Fruit fly (Drosophila melanogaster) whole organism, embryonic: ENCODE measurements around the gene CG9932.

Experiments
- Aef1 ChIP-seq: fragments of 200-800 bp; sonication (Bioruptor generic); IDR thresholded peaks from 3 replicates; pipeline ENCODE4 v1.3.6; 2022; ENCODE audit warnings: missing biosample characterization, missing genetic modification characterization
- CG12155 ChIP-seq: fragments of 200-800 bp; sonication (Bioruptor generic); optimal IDR thresholded peaks from 3 replicates; lab custom pipeline; 2016; ENCODE audit warnings: missing biosample characterization, missing genetic modification characterization
- CG12769 ChIP-seq: fragments of 200-800 bp; sonication (Bioruptor generic); optimal IDR thresholded peaks from 2 replicates; lab custom pipeline; 2019; ENCODE audit warnings: missing biosample characterization, mild to moderate bottlenecking, missing genetic modification characterization, moderate library complexity
- CG13894 ChIP-seq: fragments of 200-800 bp; sonication (Bioruptor generic); optimal IDR thresholded peaks from 3 replicates; lab custom pipeline; 2018; ENCODE audit warnings: missing biosample characterization, mild to moderate bottlenecking, missing genetic modification characterization, moderate library complexity
- CG15479 ChIP-seq: fragments of 200-800 bp; sonication (Bioruptor generic); optimal IDR thresholded peaks from 3 replicates; lab custom pipeline; 2019; ENCODE audit warnings: missing biosample characterization, mild to moderate bottlenecking, missing genetic modification characterization, moderate library complexity
- CG17829 ChIP-seq: fragments of 200-800 bp; optimal IDR thresholded peaks from 2 replicates; lab custom pipeline; 2019; ENCODE audit warnings: missing biosample characterization, mild to moderate bottlenecking, missing genetic modification characterization, moderate library complexity
- CG17912 ChIP-seq: fragments of 200-800 bp; sonication (Bioruptor generic); optimal IDR thresholded peaks from 2 replicates; lab custom pipeline; 2018; ENCODE audit warnings: missing biosample characterization, mild to moderate bottlenecking, missing genetic modification characterization
- CG1792 ChIP-seq: fragments of 200-800 bp; sonication (Bioruptor generic); optimal IDR thresholded peaks from 2 replicates; lab custom pipeline; 2016; ENCODE audit warnings: missing biosample characterization, missing genetic modification characterization
- CG31388 ChIP-seq: fragments of 200-800 bp; sonication (Bioruptor generic); optimal IDR thresholded peaks from 2 replicates; lab custom pipeline; 2016; ENCODE audit warnings: missing biosample characterization, missing genetic modification characterization
- CG32532 ChIP-seq: fragments of 200-800 bp; sonication (Bioruptor generic); IDR thresholded peaks from 2 replicates; pipeline ENCODE4 v1.3.6; 2022; ENCODE audit warnings: missing biosample characterization, missing genetic modification characterization
- CG34422 ChIP-seq: fragments of 200-800 bp; sonication (Bioruptor generic); IDR thresholded peaks from 3 replicates; pipeline ENCODE4 v1.3.6; 2022; ENCODE audit warnings: missing biosample characterization, missing genetic modification characterization
- CG4360 ChIP-seq: fragments of 200-800 bp; sonication (Bioruptor generic); IDR thresholded peaks from 2 replicates; pipeline ENCODE4 v1.3.6; 2022; ENCODE audit warnings: missing biosample characterization, missing genetic modification characterization
- CG5953 ChIP-seq: fragments of 200-800 bp; sonication (Bioruptor generic); IDR thresholded peaks from 2 replicates; pipeline ENCODE4 v1.3.6; 2022; ENCODE audit warnings: missing biosample characterization, missing genetic modification characterization
- CG7556 ChIP-seq: fragments of 200-800 bp; sonication (Bioruptor generic); optimal IDR thresholded peaks from 2 replicates; lab custom pipeline; 2017; ENCODE audit warnings: missing biosample characterization, mild to moderate bottlenecking, missing genetic modification characterization
- CG7963 ChIP-seq: fragments of 200-800 bp; sonication (Bioruptor generic); IDR thresholded peaks from 3 replicates; pipeline ENCODE4 v1.3.6; 2022; ENCODE audit warnings: missing biosample characterization, missing genetic modification characterization; ENCODE audit not compliant: partially characterized antibody
- CG8388 ChIP-seq: fragments of 200-800 bp; sonication (Bioruptor generic); optimal IDR thresholded peaks from 2 replicates; lab custom pipeline; 2019; ENCODE audit warnings: missing biosample characterization, mild to moderate bottlenecking, missing genetic modification characterization, moderate library complexity
- CG8765 ChIP-seq: fragments of 200-800 bp; sonication (Bioruptor generic); IDR thresholded peaks from 2 replicates; pipeline ENCODE4 v1.3.6; 2022; ENCODE audit warnings: missing biosample characterization, missing genetic modification characterization
- HLH54F ChIP-seq: fragments of 200-800 bp; sonication (Bioruptor generic); optimal IDR thresholded peaks from 3 replicates; lab custom pipeline; 2016; ENCODE audit warnings: missing biosample characterization, missing genetic modification characterization
- Kr ChIP-seq: fragments of 200-800 bp; sonication (Bioruptor generic); optimal IDR thresholded peaks from 2 replicates; lab custom pipeline; 2017; ENCODE audit warnings: missing biosample characterization, mild to moderate bottlenecking, missing genetic modification characterization
- Med ChIP-seq: fragments of 200-800 bp; sonication (Bioruptor generic); peaks from one replicate; lab custom pipeline; 2016; ENCODE audit warnings: missing biosample characterization, missing genetic modification characterization, mild to moderate bottlenecking, inconsistent platforms, moderate library complexity
- NFAT ChIP-seq: fragments of 200-800 bp; sonication (Bioruptor generic); IDR thresholded peaks from 2 replicates; pipeline ENCODE4 v1.3.6; 2022; ENCODE audit warnings: missing biosample characterization, missing genetic modification characterization
- Opbp ChIP-seq: fragments of 200-800 bp; sonication (Bioruptor generic); IDR thresholded peaks from 3 replicates; pipeline ENCODE4 v1.3.6; 2022; ENCODE audit warnings: missing biosample characterization, missing genetic modification characterization; ENCODE audit not compliant: partially characterized antibody
- Pdp1 ChIP-seq, 2 experiments: fragments of 200-800 bp; sonication (Bioruptor generic); optimal IDR thresholded peaks; 3 replicates each; lab custom pipeline; 2016; ENCODE audit warnings: missing biosample characterization in 2 of 2, missing genetic modification characterization in 2 of 2, mild to moderate bottlenecking in 1 of 2, moderate library complexity in 1 of 2
- Sin3A ChIP-seq: fragments of >200 bp; optimal IDR thresholded peaks from 2 replicates; lab custom pipeline; 2018
- Sox100B ChIP-seq: fragments of 200-800 bp; sonication (Bioruptor generic); optimal IDR thresholded peaks from 3 replicates; lab custom pipeline; 2018; ENCODE audit warnings: missing biosample characterization, mild to moderate bottlenecking, missing genetic modification characterization
- bigmax ChIP-seq: fragments of 200-800 bp; sonication (Bioruptor generic); optimal IDR thresholded peaks from 2 replicates; lab custom pipeline; 2018; ENCODE audit warnings: missing biosample characterization, mild to moderate bottlenecking, missing genetic modification characterization
- bsh ChIP-seq, 2 experiments: fragments of 200-800 bp; sonication (Bioruptor generic); optimal IDR thresholded peaks; 2 replicates each; lab custom pipeline; 2017 to 2018; ENCODE audit warnings: mild to moderate bottlenecking in 2 of 2, missing biosample characterization in 2 of 2, missing genetic modification characterization in 2 of 2, moderate library complexity in 1 of 2
- cg ChIP-seq: fragments of 200-800 bp; sonication (Bioruptor generic); optimal IDR thresholded peaks from 3 replicates; lab custom pipeline; 2019; ENCODE audit warnings: missing biosample characterization, mild to moderate bottlenecking, missing genetic modification characterization, moderate library complexity
- chif ChIP-seq, 2 experiments: fragments of 200-800 bp; sonication (Bioruptor generic); optimal IDR thresholded peaks; 3 replicates each; lab custom pipeline; 2016; ENCODE audit warnings: missing biosample characterization in 2 of 2, missing genetic modification characterization in 2 of 2
- crp ChIP-seq, 2 experiments: fragments of 200-800 bp; sonication (Bioruptor generic); optimal IDR thresholded peaks; 2 replicates in 1 of 2; 3 replicates in 1 of 2; lab custom pipeline; 2017; ENCODE audit warnings: missing biosample characterization in 2 of 2, missing genetic modification characterization in 2 of 2, mild to moderate bottlenecking in 1 of 2, moderate library complexity in 1 of 2
- cwo ChIP-seq: fragments of 200-800 bp; sonication (Bioruptor generic); optimal IDR thresholded peaks from 3 replicates; lab custom pipeline; 2017; ENCODE audit warnings: missing biosample characterization, missing genetic modification characterization, mild to moderate bottlenecking, moderate library complexity, missing genetic modification reagents
- danr ChIP-seq: fragments of 200-800 bp; sonication (Bioruptor generic); IDR thresholded peaks from 2 replicates; pipeline ENCODE4 v1.3.6; 2022; ENCODE audit warnings: missing biosample characterization, missing genetic modification characterization
- exex ChIP-seq: fragments of 200-800 bp; sonication (Bioruptor generic); optimal IDR thresholded peaks from 4 replicates; lab custom pipeline; 2018; ENCODE audit warnings: missing biosample characterization, mild to moderate bottlenecking, missing genetic modification characterization, moderate library complexity
- gcm ChIP-seq: fragments of 200-800 bp; sonication (Bioruptor generic); optimal IDR thresholded peaks from 2 replicates; lab custom pipeline; 2019; ENCODE audit warnings: missing biosample characterization, mild to moderate bottlenecking, missing genetic modification characterization, moderate library complexity
- gcm2 ChIP-seq: fragments of 200-800 bp; sonication (Bioruptor generic); optimal IDR thresholded peaks from 2 replicates; lab custom pipeline; 2016; ENCODE audit warnings: missing biosample characterization, missing genetic modification characterization
- ken ChIP-seq: fragments of 200-800 bp; sonication (Bioruptor generic); IDR thresholded peaks from 3 replicates; pipeline ENCODE4 v1.3.6; 2022; ENCODE audit warnings: missing biosample characterization, missing genetic modification characterization
- mld ChIP-seq: fragments of 200-800 bp; sonication (Bioruptor generic); IDR thresholded peaks from 3 replicates; pipeline ENCODE4 v1.3.6; 2022; ENCODE audit warnings: missing biosample characterization, missing genetic modification characterization; ENCODE audit not compliant: partially characterized antibody
- nerfin-2 ChIP-seq: fragments of 200-800 bp; sonication (Bioruptor generic); IDR thresholded peaks from 2 replicates; pipeline ENCODE4 v1.3.6; 2022; ENCODE audit warnings: missing biosample characterization, missing genetic modification characterization; ENCODE audit not compliant: partially characterized antibody
- phol ChIP-seq: fragments of 200-800 bp; sonication (Bioruptor generic); optimal IDR thresholded peaks from 3 replicates; lab custom pipeline; 2018; ENCODE audit warnings: missing biosample characterization, mild to moderate bottlenecking, missing genetic modification characterization, moderate library complexity
- repo ChIP-seq: fragments of 200-800 bp; sonication (Bioruptor generic); optimal IDR thresholded peaks from 2 replicates; lab custom pipeline; 2016; ENCODE audit warnings: missing biosample characterization, missing genetic modification characterization
- run ChIP-seq: fragments of 200-800 bp; sonication (Bioruptor generic); optimal IDR thresholded peaks from 3 replicates; lab custom pipeline; 2018; ENCODE audit warnings: missing biosample characterization, mild to moderate bottlenecking, missing genetic modification characterization
- seq ChIP-seq: fragments of 200-800 bp; sonication (Bioruptor generic); IDR thresholded peaks from 2 replicates; pipeline ENCODE4 v1.3.6; 2022; ENCODE audit warnings: missing biosample characterization, missing genetic modification characterization
- sima ChIP-seq: fragments of 200-800 bp; sonication (Bioruptor generic); optimal IDR thresholded peaks from 2 replicates; lab custom pipeline; 2016; ENCODE audit warnings: missing biosample characterization, missing genetic modification characterization
- slou ChIP-seq: fragments of 200-800 bp; sonication (Bioruptor generic); optimal IDR thresholded peaks from 3 replicates; lab custom pipeline; 2016; ENCODE audit warnings: missing biosample characterization, missing genetic modification characterization
- tgo ChIP-seq: fragments of 200-800 bp; sonication (Bioruptor generic); IDR thresholded peaks from 3 replicates; pipeline ENCODE4 v1.3.6; 2022; ENCODE audit warnings: missing biosample characterization, missing genetic modification characterization
- zen ChIP-seq: fragments of 200-800 bp; sonication (Bioruptor generic); optimal IDR thresholded peaks from 3 replicates; lab custom pipeline; 2018; ENCODE audit warnings: missing biosample characterization, mild to moderate bottlenecking, missing genetic modification characterization, moderate library complexity

CG9932 gene

DNA sequence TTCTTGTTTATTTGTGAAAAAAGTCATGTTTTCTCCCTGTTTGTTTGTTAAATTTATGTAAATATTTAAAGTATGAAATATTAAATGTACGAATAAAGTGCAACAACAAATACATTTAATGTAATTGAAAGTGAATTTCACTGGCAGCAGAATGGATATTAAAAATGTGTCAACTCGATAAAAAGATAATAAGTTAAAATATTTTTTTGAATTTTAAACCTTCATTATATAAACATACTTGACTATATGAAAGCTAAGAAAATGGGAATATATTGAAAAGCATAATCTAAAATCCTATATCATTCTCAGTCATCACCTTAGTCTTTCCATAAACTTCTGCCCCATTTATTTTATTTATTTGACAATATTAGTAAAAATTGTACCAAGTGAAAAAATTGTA lies 81.5 kb downstream of the CG9932 start, which contains the start of gene Vha68-3:
Vha68-3 (plus strand) TSS at position 301 of the 400 bp plus-strand sequence.
- TF ChIP-seq Sox100B (GFP tag; lab: Kevin White, UChicago) (no peak), CG8388 (GFP tag; lab: Kevin White, UChicago) (no peak), Kr (GFP tag; lab: Kevin White, UChicago) (no peak), slou (no peak), CG12155 (GFP tag; lab: Kevin White, UChicago) (no peak), CG7556 (GFP tag; lab: Kevin White, UChicago) (no peak), CG13894 (tag; lab: Kevin White, UChicago) (no peak), HLH54F (no peak), CG8765 (GFP tag; lab: Robert Waterston, UW) (no peak), run (tag; lab: Kevin White, UChicago) (no peak), CG5953 (GFP tag; lab: Robert Waterston, UW) (no peak), bsh (GFP tag; optimal IDR thresholded peaks at IDR 0.05; lab: Kevin White, UChicago) (no peak), Aef1 (GFP tag; lab: Robert Waterston, UW) (no peak), CG7963 (GFP tag; lab: Robert Waterston, UW) (no peak), tgo (GFP tag; lab: Robert Waterston, UW) (no peak), CG31388 (GFP tag; lab: Kevin White, UChicago) (no peak), repo (GFP tag; lab: Kevin White, UChicago) (no peak), gcm2 (GFP tag; lab: Kevin White, UChicago) (no peak), CG17829 (tag; lab: Kevin White, UChicago) (no peak), CG4360 (GFP tag; lab: Robert Waterston, UW) (no peak)

DNA sequence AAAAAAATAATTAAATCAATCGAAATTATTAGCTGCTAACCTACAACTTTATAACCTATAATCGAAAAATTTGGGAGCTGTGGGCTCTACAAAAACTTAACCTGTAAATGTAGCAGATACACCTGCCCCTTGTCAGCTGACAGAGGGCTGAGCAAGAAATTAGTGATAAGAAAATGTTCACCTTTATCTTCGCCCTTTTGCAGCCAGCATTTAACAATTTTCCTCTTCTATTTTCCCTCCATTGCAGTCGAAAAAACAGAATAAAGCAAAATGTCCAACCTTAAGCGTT lies 84.6 kb downstream of the CG9932 start:
- TF ChIP-seq CG1792 (GFP tag; lab: Kevin White, UChicago) (no peak), Med (GFP tag; lab: Kevin White, UChicago) (peak; percentile 33), bigmax (GFP tag; lab: Kevin White, UChicago) (peak; percentile 90), CG34422 (GFP tag; lab: Robert Waterston, UW) (no peak)
- TF ChIP-seq, all 482 proteins: peak for 2

DNA sequence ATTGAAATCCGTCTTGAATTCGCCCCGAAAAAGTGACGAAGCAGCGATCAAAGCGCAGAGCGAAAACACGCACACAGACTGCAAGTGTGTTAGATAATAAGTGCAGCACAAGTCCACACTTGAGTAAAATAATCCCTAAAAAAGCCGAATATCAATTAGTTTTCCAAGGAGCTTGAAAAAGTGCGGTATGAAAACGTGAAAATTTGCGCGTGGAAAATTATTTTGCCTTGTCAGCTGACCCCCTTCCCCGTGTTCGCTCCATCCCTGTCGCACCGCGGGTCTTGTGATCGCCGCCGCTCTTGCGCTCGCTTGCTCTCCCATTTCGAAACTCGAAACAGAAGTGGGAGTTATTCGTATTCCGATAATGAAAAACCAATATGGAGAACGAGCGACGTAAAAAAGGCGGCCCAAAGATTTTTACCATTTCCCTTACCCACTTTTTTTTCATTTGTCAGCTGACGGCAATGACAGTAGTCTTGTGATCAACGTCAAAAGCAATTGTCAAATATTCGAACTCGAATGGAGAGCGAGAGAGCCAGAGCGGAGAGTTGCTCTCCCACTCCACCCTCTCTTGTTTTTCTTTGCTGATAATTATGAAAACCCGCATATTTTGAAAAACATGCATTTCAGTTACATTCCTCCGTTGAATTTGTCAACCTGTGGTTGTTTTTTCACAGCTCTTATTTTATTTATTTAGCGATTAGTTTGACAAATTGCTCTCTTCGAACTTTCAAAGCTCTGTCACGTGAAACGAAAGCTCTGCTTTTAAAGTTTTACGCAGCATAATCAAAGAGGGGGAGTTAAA lies 85.2 kb downstream of the CG9932 start:
- TF ChIP-seq exex (tag; lab: Kevin White, UChicago), result peak; percentile 61
- peak; percentile 30; the same call in 1 of the 2 replicates for TF ChIP-seq CG32532 (GFP tag; lab: Robert Waterston, UW)
- no peak for TF ChIP-seq Sin3A (lab: Kevin White, UChicago)
- no peak for TF ChIP-seq zen (tag; lab: Kevin White, UChicago)
- TF ChIP-seq Pdp1 (GFP tag; optimal IDR thresholded peaks at IDR 0.05; lab: Kevin White, UChicago), result peak in 1 of 2 experiments; percentile 28
- TF ChIP-seq Opbp (GFP tag; lab: Robert Waterston, UW), result 0 out of 3 replicates have a peak, but pooled peaks have one; percentile 25
- peak; percentile 7 for TF ChIP-seq CG12769
- TF ChIP-seq CG17912 (GFP tag; lab: Kevin White, UChicago), result no peak
- TF ChIP-seq danr (GFP tag; lab: Robert Waterston, UW), result 0 out of 2 replicates have a peak, but pooled peaks have one; percentile 8
- TF ChIP-seq mld (GFP tag; lab: Robert Waterston, UW), result no peak
- TF ChIP-seq phol (tag; lab: Kevin White, UChicago), result peak; percentile 39
- TF ChIP-seq CG15479 (GFP tag; lab: Kevin White, UChicago), result peak; percentile 3
- no peak for TF ChIP-seq sima (GFP tag; lab: Kevin White, UChicago)
- TF ChIP-seq NFAT (GFP tag; lab: Robert Waterston, UW), result peak; percentile 44; the same call in 1 of the 2 replicates
- peak; percentile 13 for TF ChIP-seq cg (GFP tag; lab: Kevin White, UChicago)
- no peak for TF ChIP-seq chif (GFP tag; optimal IDR thresholded peaks at IDR 0.05; lab: Kevin White, UChicago)
- peak; percentile 22; the same call in 1 of the 2 replicates for TF ChIP-seq nerfin-2 (GFP tag; lab: Robert Waterston, UW)
- TF ChIP-seq crp (GFP tag; optimal IDR thresholded peaks at IDR 0.05; lab: Kevin White, UChicago), result peak in 1 of 2 experiments; percentile 34
- TF ChIP-seq cwo, result peak; percentile 48
- no peak for TF ChIP-seq ken (GFP tag; lab: Robert Waterston, UW)
- peak; percentile 76 for TF ChIP-seq gcm
- no peak for TF ChIP-seq seq (GFP tag; lab: Robert Waterston, UW)
